Worm (Caenorhabditis elegans): Measurements from ENCODE around the gene trm-2A.

trm-2A gene

DNA sequence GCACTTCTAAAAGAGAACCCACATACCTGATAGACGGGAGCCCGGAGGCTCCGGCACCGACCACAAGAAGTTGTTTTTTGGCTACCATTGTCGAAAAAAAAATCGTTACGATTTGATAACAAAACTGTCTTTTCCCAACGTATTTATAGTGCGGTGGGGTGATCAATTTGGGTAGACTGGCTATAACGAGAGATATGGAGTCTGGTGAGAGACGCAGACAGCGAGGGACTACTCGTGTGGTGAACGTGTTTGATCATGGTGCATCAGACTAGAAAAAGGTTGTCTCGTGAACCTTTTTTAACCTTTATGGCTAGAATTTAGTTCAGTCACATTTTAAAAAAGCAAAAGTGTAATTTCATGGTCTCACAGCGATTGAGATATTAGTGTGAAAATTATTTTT, 1.3 kb upstream of the trm-2A start, which contains the start of gene fmo-5:
TSS of gene fmo-5 (minus strand) at position 206 of the 400 bp plus-strand sequence.
- TF ChIP-seq attf-4 (tag; optimal IDR thresholded peaks at IDR 0.05) (no peak), hlh-11 (tag; optimal IDR thresholded peaks at IDR 0.05) (peak; percentile 57), mdl-1 (tag; optimal IDR thresholded peaks at IDR 0.05) (peak; percentile 48 to 91), spr-1 (tag; optimal IDR thresholded peaks at IDR 0.05) (no peak), php-3 (GFP tag; IDR thresholded peaks at IDR 0.05) (peak; percentile 50; the same call in 1 of the 2 replicates), nhr-6 (tag; optimal IDR thresholded peaks at IDR 0.05) (no peak), mxl-3 (GFP tag; optimal IDR thresholded peaks at IDR 0.05) (peak; percentile 65), pqm-1 (tag; optimal IDR thresholded peaks at IDR 0.05) (no peak), nhr-42 (GFP tag; IDR thresholded peaks at IDR 0.05) (0 out of 2 replicates have a peak, but pooled peaks have one; percentile 31), ceh-28 (tag; optimal IDR thresholded peaks at IDR 0.05) (no peak), unc-130 (GFP tag; optimal IDR thresholded peaks at IDR 0.05) (no peak), madf-5 (GFP tag; IDR thresholded peaks at IDR 0.05) (no peak), mes-2 (tag; optimal IDR thresholded peaks at IDR 0.05; ENCODE audit: poor library complexity, severe bottlenecking) (peak; percentile 64), saeg-2 (GFP tag; IDR thresholded peaks at IDR 0.05) (no peak), dmd-8 (GFP tag; IDR thresholded peaks at IDR 0.05) (no peak), dmd-6 (GFP tag; IDR thresholded peaks at IDR 0.05) (peak; percentile 75), nhr-77 (tag; optimal IDR thresholded peaks at IDR 0.05) (peak; percentile 51), egl-43 (GFP tag; IDR thresholded peaks at IDR 0.05) (no peak), ces-1 (GFP tag; optimal IDR thresholded peaks at IDR 0.05) (no peak), D1046.2 (GFP tag; IDR thresholded peaks at IDR 0.05) (no peak), jun-1 (tag; optimal IDR thresholded peaks at IDR 0.05) (no peak), daf-19 (GFP tag; conservative IDR thresholded peaks at IDR 0.05) (no peak), aly-2 (tag; optimal IDR thresholded peaks at IDR 0.05) (no peak), ZK337.2 (GFP tag; IDR thresholded peaks at IDR 0.05) (no peak), dve-1 (tag; optimal IDR thresholded peaks at IDR 0.05; ENCODE audit: insufficient read depth) (peak; percentile 59), nhr-48 (tag; optimal IDR thresholded peaks at IDR 0.05) (peak; percentile 2), F37D6.2 (tag; optimal IDR thresholded peaks at IDR 0.05) (no peak), T26A8.4 (GFP tag; IDR thresholded peaks at IDR 0.05) (0 out of 2 replicates have a peak, but pooled peaks have one; percentile 31), lin-13 (GFP tag; optimal IDR thresholded peaks at IDR 0.05) (no peak), F10B5.3 (tag; optimal IDR thresholded peaks at IDR 0.05) (no peak), dpl-1 (GFP tag; optimal IDR thresholded peaks at IDR 0.05) (peak; percentile 47), F49E8.2 (tag; optimal IDR thresholded peaks at IDR 0.05; ENCODE audit: borderline replicate concordance) (no peak), mxl-2 (GFP tag; conservative IDR thresholded peaks at IDR 0.05) (no peak), aha-1 (tag) (no peak), hlh-30 (tag; optimal IDR thresholded peaks at IDR 0.05; ENCODE audit: insufficient read depth) (peak; percentile 96), nhr-11 (tag; optimal IDR thresholded peaks at IDR 0.05) (no peak), nhr-25 (tag; optimal IDR thresholded peaks at IDR 0.05; ENCODE audit: borderline replicate concordance, insufficient read depth) (no peak), daf-12 (tag; optimal IDR thresholded peaks at IDR 0.05) (no peak), zfp-3 (GFP tag; conservative IDR thresholded peaks at IDR 0.05) (no peak), F44E2.7 (GFP tag; IDR thresholded peaks at IDR 0.05) (no peak), lsy-2 (tag; optimal IDR thresholded peaks at IDR 0.05) (no peak), lin-38 (GFP tag; IDR thresholded peaks at IDR 0.05) (peak; percentile 65; the same call in 1 of the 2 replicates), Y48G9A.11 (GFP tag; IDR thresholded peaks at IDR 0.05) (no peak), nhr-76 (tag; optimal IDR thresholded peaks at IDR 0.05) (no peak), tag-97 (GFP tag; IDR thresholded peaks at IDR 0.05) (no peak), nhr-28 (tag; optimal IDR thresholded peaks at IDR 0.05) (peak; percentile 84), sdz-12 (GFP tag; optimal IDR thresholded peaks at IDR 0.05) (no peak), ctbp-1 (GFP tag; IDR thresholded peaks at IDR 0.05) (no peak), ceh-32 (tag; optimal IDR thresholded peaks at IDR 0.05; ENCODE audit: poor library complexity) (no peak), set-16 (GFP tag; IDR thresholded peaks at IDR 0.05) (no peak), nhr-102 (tag; optimal IDR thresholded peaks at IDR 0.05) (peak; percentile 31), ztf-7 (tag; optimal IDR thresholded peaks at IDR 0.05) (no peak)
